Worm (Caenorhabditis elegans): Measurements from ENCODE around the gene F53F8.7.

F53F8.7 gene

ce11 chrV:20693968-20694367, 4.2 kb downstream of the F53F8.7 start:
- TF ChIP-seq nhr-6 (tag; optimal IDR thresholded peaks at IDR 0.05) = no peak
- TF ChIP-seq gmeb-1 (tag; optimal IDR thresholded peaks at IDR 0.05) = peak; percentile 44
- TF ChIP-seq F13H6.1 (tag; optimal IDR thresholded peaks at IDR 0.05) = peak; percentile 40
- TF ChIP-seq egl-27 (tag; optimal IDR thresholded peaks at IDR 0.05) = no peak
- no peak for TF ChIP-seq alr-1 (tag; optimal IDR thresholded peaks at IDR 0.05)
- TF ChIP-seq Y55F3AM.14 (GFP tag; optimal IDR thresholded peaks at IDR 0.05) = peak; percentile 18
- TF ChIP-seq nhr-12 (tag; optimal IDR thresholded peaks at IDR 0.05) = no peak
- peak; percentile 39 for TF ChIP-seq nhr-129 (tag; optimal IDR thresholded peaks at IDR 0.05)
- TF ChIP-seq lin-11 (tag; optimal IDR thresholded peaks at IDR 0.05) = peak; percentile 17
- TF ChIP-seq lsy-2 (tag; optimal IDR thresholded peaks at IDR 0.05) = peak in 1 of 2 experiments; percentile 21
- no peak for TF ChIP-seq fos-1 (tag; optimal IDR thresholded peaks at IDR 0.05)
- peak; percentile 6 for TF ChIP-seq C34F6.9 (tag; optimal IDR thresholded peaks at IDR 0.05)
- no peak for TF ChIP-seq zag-1 (tag; optimal IDR thresholded peaks at IDR 0.05)
- peak; percentile 4 for TF ChIP-seq crh-2 (tag; optimal IDR thresholded peaks at IDR 0.05)
- TF ChIP-seq sma-3 (GFP tag; optimal IDR thresholded peaks at IDR 0.05) = peak; percentile 73
- TF ChIP-seq unc-55 (GFP tag; optimal IDR thresholded peaks at IDR 0.05) = peak; percentile 18
- TF ChIP-seq lin-13 (GFP tag; optimal IDR thresholded peaks at IDR 0.05) = peak; percentile 45
- TF ChIP-seq aly-2 (tag; optimal IDR thresholded peaks at IDR 0.05) = no peak

ce11 chrV:20692903-20693302, 5.3 kb downstream of the F53F8.7 start:
- TF ChIP-seq skn-1 (tag; optimal IDR thresholded peaks at IDR 0.05) (no peak), egl-27 (tag; optimal IDR thresholded peaks at IDR 0.05) (no peak), ztf-4 (tag; optimal IDR thresholded peaks at IDR 0.05) (no peak), sma-3 (GFP tag; optimal IDR thresholded peaks at IDR 0.05) (peak; percentile 25), nhr-6 (tag; optimal IDR thresholded peaks at IDR 0.05) (no peak), crh-2 (tag; optimal IDR thresholded peaks at IDR 0.05) (no peak), gmeb-1 (tag; optimal IDR thresholded peaks at IDR 0.05) (no peak), mab-5 (tag; optimal IDR thresholded peaks at IDR 0.05) (no peak), alr-1 (tag; optimal IDR thresholded peaks at IDR 0.05) (no peak), nhr-129 (tag; optimal IDR thresholded peaks at IDR 0.05) (peak; percentile 57), dmd-4 (tag; optimal IDR thresholded peaks at IDR 0.05) (no peak), Y55F3AM.14 (GFP tag; optimal IDR thresholded peaks at IDR 0.05) (no peak), sma-9 (GFP tag; optimal IDR thresholded peaks at IDR 0.05) (peak; percentile 39), sma-9 (tag; optimal IDR thresholded peaks at IDR 0.05) (no peak), blmp-1 (tag; optimal IDR thresholded peaks at IDR 0.05; ENCODE audit: insufficient read depth) (peak; percentile 54), lin-11 (tag; optimal IDR thresholded peaks at IDR 0.05) (no peak), nhr-10 (tag; optimal IDR thresholded peaks at IDR 0.05) (no peak), nhr-12 (tag; optimal IDR thresholded peaks at IDR 0.05) (no peak), nhr-11 (tag; optimal IDR thresholded peaks at IDR 0.05) (no peak), unc-62 (GFP tag; optimal IDR thresholded peaks at IDR 0.05) (no peak), nhr-25 (tag; optimal IDR thresholded peaks at IDR 0.05) (peak; percentile 79)

ce11 chrV:20691585-20691984, 6.6 kb downstream of the F53F8.7 start, which contains the start of gene F53F8.4:
TSS of gene F53F8.4 (minus strand) at chrV:20691685.
- no peak for TF ChIP-seq unc-55 (GFP tag; optimal IDR thresholded peaks at IDR 0.05)
- TF ChIP-seq nhr-21 (tag; optimal IDR thresholded peaks at IDR 0.05) = no peak
- no peak for TF ChIP-seq egl-27 (tag; optimal IDR thresholded peaks at IDR 0.05)
- no peak for TF ChIP-seq lin-39 (tag; optimal IDR thresholded peaks at IDR 0.05)
- no peak for TF ChIP-seq unc-62 (GFP tag; optimal IDR thresholded peaks at IDR 0.05)
- no peak for TF ChIP-seq elt-3 (tag; optimal IDR thresholded peaks at IDR 0.05)
- TF ChIP-seq R02D3.7 (tag; optimal IDR thresholded peaks at IDR 0.05) = no peak
- TF ChIP-seq ZK546.5 (tag; optimal IDR thresholded peaks at IDR 0.05) = no peak
- TF ChIP-seq nhr-6 (tag; optimal IDR thresholded peaks at IDR 0.05) = no peak
- TF ChIP-seq nhr-25 (tag; optimal IDR thresholded peaks at IDR 0.05) = no peak
- no peak for TF ChIP-seq gmeb-1 (tag; optimal IDR thresholded peaks at IDR 0.05)
- TF ChIP-seq sma-9 (GFP tag; optimal IDR thresholded peaks at IDR 0.05) = no peak
- TF ChIP-seq sma-9 (tag; optimal IDR thresholded peaks at IDR 0.05) = no peak
- TF ChIP-seq skn-1 (tag; optimal IDR thresholded peaks at IDR 0.05) = no peak
- TF ChIP-seq mdl-1 (tag; optimal IDR thresholded peaks at IDR 0.05) = no peak
- no peak for TF ChIP-seq sma-3 (GFP tag; optimal IDR thresholded peaks at IDR 0.05)
- TF ChIP-seq nhr-12 (tag; optimal IDR thresholded peaks at IDR 0.05) = no peak
- no peak for TF ChIP-seq zag-1 (tag; optimal IDR thresholded peaks at IDR 0.05)
- no peak for TF ChIP-seq lin-13 (GFP tag; optimal IDR thresholded peaks at IDR 0.05)
- TF ChIP-seq nhr-10 (tag; optimal IDR thresholded peaks at IDR 0.05) = no peak
- no peak for TF ChIP-seq fos-1 (tag; optimal IDR thresholded peaks at IDR 0.05)

ce11 chrV:20689481-20690039, 8.6 kb downstream of the F53F8.7 start, which contains the start of gene F53F8.3:
TSS of gene F53F8.3 (minus strand) at chrV:20689531.
- TF ChIP-seq fos-1 (tag; optimal IDR thresholded peaks at IDR 0.05) (no peak), lin-39 (tag; optimal IDR thresholded peaks at IDR 0.05) (no peak), nhr-6 (tag; optimal IDR thresholded peaks at IDR 0.05) (no peak), snpc-4 (tag; optimal IDR thresholded peaks at IDR 0.05) (no peak), lin-11 (tag; optimal IDR thresholded peaks at IDR 0.05) (no peak), mbf-1 (tag; optimal IDR thresholded peaks at IDR 0.05) (no peak), F13H6.1 (tag; optimal IDR thresholded peaks at IDR 0.05) (no peak), C34F6.9 (tag; optimal IDR thresholded peaks at IDR 0.05) (no peak), ztf-11 (tag; optimal IDR thresholded peaks at IDR 0.05) (no peak), nhr-237 (tag; optimal IDR thresholded peaks at IDR 0.05) (no peak), sma-3 (GFP tag; optimal IDR thresholded peaks at IDR 0.05) (no peak), blmp-1 (tag; optimal IDR thresholded peaks at IDR 0.05; ENCODE audit: insufficient read depth) (no peak), gmeb-1 (tag; optimal IDR thresholded peaks at IDR 0.05) (no peak), ama-1 (optimal IDR thresholded peaks at IDR 0.05) (no peak), lin-13 (GFP tag; optimal IDR thresholded peaks at IDR 0.05) (no peak)
